Worm (Caenorhabditis elegans) whole organism, L1 larva: Measurements from ENCODE around the gene W04G3.5.

Experiments
- F16B12.6 ChIP-seq: fragments of 150-350 bp; optimal IDR thresholded peaks from 2 replicates; lab custom pipeline; 2014; ENCODE audit warnings: missing biosample characterization, missing genetic modification characterization
- aha-1 ChIP-seq: fragments of 150-350 bp; optimal IDR thresholded peaks from 2 replicates; lab custom pipeline; 2014; ENCODE audit warnings: missing biosample characterization, missing genetic modification characterization
- blmp-1 ChIP-seq: fragments of 150-350 bp; optimal IDR thresholded peaks from 2 replicates; lab custom pipeline; 2014; ENCODE audit warnings: missing biosample characterization, missing genetic modification characterization
- egl-27 ChIP-seq, 2 experiments: fragments of 150-350 bp in 1 of 2; sonication (generic microtip); optimal IDR thresholded peaks; 3 replicates each; lab custom pipeline; 2017 to 2018; ENCODE audit warnings: missing biosample characterization in 2 of 2, missing genetic modification characterization in 2 of 2, missing genetic modification reagents in 2 of 2
- elt-2 ChIP-seq: sonication (generic microtip); optimal IDR thresholded peaks from 2 replicates; lab custom pipeline; 2016; ENCODE audit warnings: missing genetic modification characterization, mild to moderate bottlenecking, inconsistent platforms, missing compliant biosample characterization, missing genetic modification reagents
- fkh-10 ChIP-seq: sonication (generic microtip); optimal IDR thresholded peaks from 2 replicates; lab custom pipeline; 2017; ENCODE audit warnings: missing biosample characterization, missing genetic modification reagents, missing genetic modification characterization
- jun-1 ChIP-seq: fragments of 150-350 bp; optimal IDR thresholded peaks from 2 replicates; lab custom pipeline; 2014; ENCODE audit warnings: missing biosample characterization, missing genetic modification reagents, missing genetic modification characterization
- mep-1 ChIP-seq: fragments of 150-350 bp; optimal IDR thresholded peaks from 2 replicates; lab custom pipeline; 2014; ENCODE audit warnings: missing biosample characterization, missing genetic modification characterization
- nhr-77 ChIP-seq: fragments of 150-350 bp; optimal IDR thresholded peaks from 2 replicates; lab custom pipeline; 2014; ENCODE audit warnings: missing biosample characterization, missing genetic modification characterization
- snpc-4 ChIP-seq: fragments of 150-350 bp; optimal IDR thresholded peaks from 2 replicates; lab custom pipeline; 2014; ENCODE audit warnings: missing biosample characterization, missing genetic modification characterization
- swsn-7 ChIP-seq: sonication (generic microtip); optimal IDR thresholded peaks from 2 replicates; lab custom pipeline; 2016; ENCODE audit warnings: missing genetic modification characterization, missing compliant biosample characterization
- tbx-2 ChIP-seq: sonication (generic microtip); optimal IDR thresholded peaks from 2 replicates; lab custom pipeline; 2016; ENCODE audit warnings: missing genetic modification characterization, missing compliant biosample characterization
- ztf-11 ChIP-seq, 2 experiments: sonication (generic microtip); optimal IDR thresholded peaks; 2 replicates each; lab custom pipeline; 2016 to 2017; ENCODE audit warnings: missing genetic modification characterization in 2 of 2, missing biosample characterization in 1 of 2, missing compliant biosample characterization in 1 of 2
- ztf-4 ChIP-seq: fragments of 150-350 bp; optimal IDR thresholded peaks from 2 replicates; lab custom pipeline; 2014; ENCODE audit warnings: missing biosample characterization, missing genetic modification characterization

ce11 chrX:11076491-11076890 lies 3.0 kb downstream of the W04G3.5 start, which contains the start of gene W04G3.12:
- no peak for TF ChIP-seq aha-1
- TF ChIP-seq blmp-1 (tag; lab: Kevin White, UChicago), result no peak
- TF ChIP-seq nhr-77 (tag; lab: Kevin White, UChicago), result no peak
- TF ChIP-seq snpc-4 (tag; lab: Kevin White, UChicago), result no peak
- TF ChIP-seq elt-2 (tag; lab: Kevin White, UChicago), result no peak
- TF ChIP-seq F16B12.6, result no peak
- no peak for TF ChIP-seq egl-27 (tag; optimal IDR thresholded peaks at IDR 0.05; lab: Kevin White, UChicago)
- no peak for TF ChIP-seq ztf-4 (tag; lab: Kevin White, UChicago)
- TF ChIP-seq ztf-11 (tag; optimal IDR thresholded peaks at IDR 0.05; lab: Kevin White, UChicago), result no peak
- no peak for TF ChIP-seq mep-1 (tag; lab: Kevin White, UChicago)
- no peak for TF ChIP-seq swsn-7 (tag; lab: Kevin White, UChicago)
- no peak for TF ChIP-seq tbx-2 (tag; lab: Kevin White, UChicago)
- no peak for TF ChIP-seq jun-1 (tag; lab: Kevin White, UChicago)
- TF ChIP-seq fkh-10 (GFP tag; lab: Kevin White, UChicago), result no peak
